Worm (Caenorhabditis elegans) whole organism, young adult: ENCODE results near the gene F56D3.1.
"Not testable (repeated sequence)": the region's sequence is repeated elsewhere in the genome, so short reads cannot be mapped to it uniquely, and the experiment has no call there.

Experiments
- B0019.2 ChIP-seq: fragments of 200-800 bp; sonication (Bioruptor generic); conservative IDR thresholded peaks from 2 replicates; pipeline ENCODE4 v1.3.6; 2022; ENCODE audit warnings: missing genetic modification reagents, missing genetic modification characterization, missing compliant biosample characterization
- C17E4.6 ChIP-seq: fragments of 200-800 bp; sonication (Bioruptor generic); IDR thresholded peaks from 2 replicates; pipeline ENCODE4 v1.3.6; 2022; ENCODE audit warnings: missing genetic modification reagents, missing genetic modification characterization, missing compliant biosample characterization
- D2030.7 ChIP-seq: fragments of 200-800 bp; sonication (Bioruptor generic); IDR thresholded peaks from 2 replicates; pipeline ENCODE4 v1.3.6; 2022; ENCODE audit warnings: missing genetic modification reagents, missing genetic modification characterization, missing compliant biosample characterization
- F33H1.4 ChIP-seq: fragments of 200-800 bp; sonication (Bioruptor generic); IDR thresholded peaks from 2 replicates; pipeline ENCODE4 v1.3.6; 2022; ENCODE audit warnings: missing genetic modification reagents, missing genetic modification characterization, missing compliant biosample characterization
- F57A8.1 ChIP-seq: fragments of 200-800 bp; sonication (Bioruptor generic); optimal IDR thresholded peaks from 2 replicates; lab custom pipeline; 2018; ENCODE audit warnings: mild to moderate bottlenecking, missing genetic modification characterization, moderate library complexity, missing compliant biosample characterization
- Y56A3A.18 ChIP-seq: fragments of 200-800 bp; sonication (Bioruptor generic); IDR thresholded peaks from 2 replicates; pipeline ENCODE4 v1.3.6; 2022; ENCODE audit warnings: missing genetic modification reagents, missing genetic modification characterization, missing compliant biosample characterization
- Y95B8A.8 ChIP-seq: fragments of 200-800 bp; sonication (Bioruptor generic); IDR thresholded peaks from 2 replicates; pipeline ENCODE4 v1.3.6; 2022; ENCODE audit warnings: missing genetic modification reagents, missing genetic modification characterization, missing compliant biosample characterization
- attf-3 ChIP-seq: fragments of 200-800 bp; sonication (Bioruptor generic); conservative IDR thresholded peaks from 2 replicates; pipeline ENCODE4 v1.3.6; 2022; ENCODE audit warnings: missing genetic modification reagents, missing genetic modification characterization, missing compliant biosample characterization
- attf-6 ChIP-seq: fragments of 200-800 bp; sonication (Bioruptor generic); IDR thresholded peaks from 2 replicates; pipeline ENCODE4 v1.3.6; 2022; ENCODE audit warnings: missing genetic modification reagents, missing genetic modification characterization, missing compliant biosample characterization
- bed-2 ChIP-seq: fragments of 200-800 bp; sonication (Bioruptor generic); IDR thresholded peaks from 2 replicates; pipeline ENCODE4 v1.3.6; 2022; ENCODE audit warnings: missing genetic modification reagents, missing genetic modification characterization, missing compliant biosample characterization
- cebp-1 ChIP-seq, 2 experiments: fragments of 200-800 bp in 1 of 2; sonication (Bioruptor generic) in 1 of 2; sonication (generic microtip) in 1 of 2; IDR thresholded peaks in 1 of 2; optimal IDR thresholded peaks in 1 of 2; 2 replicates each; pipeline versions ENCODE4 v1.3.6 to Lab custom; 2017 to 2022; ENCODE audit warnings: missing compliant biosample characterization in 2 of 2, missing genetic modification characterization in 2 of 2, mild to moderate bottlenecking in 1 of 2, missing genetic modification reagents in 1 of 2, moderate library complexity in 1 of 2
- ceh-100 ChIP-seq: fragments of 200-800 bp; sonication (Bioruptor generic); IDR thresholded peaks from 2 replicates; pipeline ENCODE4 v1.3.6; 2022; ENCODE audit warnings: missing genetic modification reagents, missing genetic modification characterization, missing compliant biosample characterization
- ceh-79 ChIP-seq: sonication (generic microtip); optimal IDR thresholded peaks from 2 replicates; lab custom pipeline; 2017; ENCODE audit warnings: mild to moderate bottlenecking, missing genetic modification characterization, missing compliant biosample characterization
- die-1 ChIP-seq: sonication (generic microtip); optimal IDR thresholded peaks from 2 replicates; lab custom pipeline; 2016; ENCODE audit warnings: missing genotype, mild to moderate bottlenecking, missing genetic modification characterization, missing compliant biosample characterization
- egl-18 ChIP-seq: fragments of 200-800 bp; sonication (Bioruptor generic); IDR thresholded peaks from 2 replicates; pipeline ENCODE4 v1.3.6; 2022; ENCODE audit warnings: missing genetic modification reagents, missing genetic modification characterization, missing compliant biosample characterization
- egl-44 ChIP-seq: fragments of 200-800 bp; sonication (Bioruptor generic); IDR thresholded peaks from 2 replicates; pipeline ENCODE4 v1.3.6; 2022; ENCODE audit warnings: missing genetic modification reagents, missing genetic modification characterization, missing compliant biosample characterization
- egrh-3 ChIP-seq: fragments of 200-800 bp; sonication (Bioruptor generic); IDR thresholded peaks from 2 replicates; pipeline ENCODE4 v1.3.6; 2022; ENCODE audit warnings: missing genetic modification reagents, missing genetic modification characterization, missing compliant biosample characterization
- fkh-3 ChIP-seq: sonication (generic microtip); optimal IDR thresholded peaks from 2 replicates; lab custom pipeline; 2016; ENCODE audit warnings: mild to moderate bottlenecking, missing genetic modification characterization, missing compliant biosample characterization
- gei-17 ChIP-seq: fragments of 200-800 bp; sonication (Bioruptor generic); optimal IDR thresholded peaks from 2 replicates; lab custom pipeline; 2018; ENCODE audit warnings: mild to moderate bottlenecking, missing genetic modification characterization, missing compliant biosample characterization
- hrde-1 ChIP-seq: sonication (generic microtip); optimal IDR thresholded peaks from 2 replicates; lab custom pipeline; 2016; ENCODE audit warnings: missing genetic modification characterization, mild to moderate bottlenecking, missing compliant biosample characterization, moderate library complexity, missing genotype, missing genetic modification reagents, borderline replicate concordance
- hsf-1 ChIP-seq: fragments of 200-800 bp; sonication (Bioruptor generic); IDR thresholded peaks from 2 replicates; pipeline ENCODE4 v1.3.6; 2022; ENCODE audit warnings: missing genetic modification reagents, missing genetic modification characterization, missing compliant biosample characterization
- lin-40 ChIP-seq: sonication (generic microtip); optimal IDR thresholded peaks from 2 replicates; lab custom pipeline; 2016; ENCODE audit warnings: missing genetic modification characterization, mild to moderate bottlenecking, missing compliant biosample characterization, missing genotype, missing genetic modification reagents
- lin-54 ChIP-seq: fragments of 200-800 bp; sonication (Bioruptor generic); optimal IDR thresholded peaks from 2 replicates; lab custom pipeline; 2018; ENCODE audit warnings: mild to moderate bottlenecking, missing genetic modification characterization, missing compliant biosample characterization
- mcd-1 ChIP-seq: fragments of 200-800 bp; sonication (Bioruptor generic); IDR thresholded peaks from 2 replicates; pipeline ENCODE4 v1.3.6; 2022; ENCODE audit warnings: missing genetic modification reagents, missing genetic modification characterization, missing compliant biosample characterization
- mxl-1 ChIP-seq: sonication (generic microtip); optimal IDR thresholded peaks from 2 replicates; lab custom pipeline; 2016; ENCODE audit warnings: missing genetic modification characterization, missing compliant biosample characterization
- nhr-120 ChIP-seq: fragments of 200-800 bp; sonication (Bioruptor generic); IDR thresholded peaks from 2 replicates; pipeline ENCODE4 v1.3.6; 2022; ENCODE audit warnings: missing genetic modification characterization, missing compliant biosample characterization
- rcor-1 ChIP-seq: fragments of 200-800 bp; sonication (Bioruptor generic); IDR thresholded peaks from 2 replicates; pipeline ENCODE4 v1.3.6; 2022; ENCODE audit warnings: missing genetic modification reagents, missing genetic modification characterization, missing compliant biosample characterization
- sdz-38 ChIP-seq: sonication (generic microtip); optimal IDR thresholded peaks from 2 replicates; lab custom pipeline; 2016; ENCODE audit warnings: missing genotype, missing genetic modification characterization, missing compliant biosample characterization
- sea-2 ChIP-seq: fragments of 200-800 bp; sonication (Bioruptor generic); IDR thresholded peaks from 2 replicates; pipeline ENCODE4 v1.3.6; 2022; ENCODE audit warnings: missing genetic modification characterization, missing compliant biosample characterization
- snpc-1.1 ChIP-seq: sonication (generic microtip); optimal IDR thresholded peaks from 2 replicates; lab custom pipeline; 2017; ENCODE audit warnings: missing genetic modification characterization, mild to moderate bottlenecking, missing compliant biosample characterization, antibody characterized with exemption, moderate library complexity, missing genotype, missing genetic modification reagents; ENCODE audit not compliant: insufficient read depth
- snpc-3.4 ChIP-seq: sonication (generic microtip); optimal IDR thresholded peaks from 2 replicates; lab custom pipeline; 2017; ENCODE audit warnings: missing genetic modification characterization, mild to moderate bottlenecking, missing compliant biosample characterization, antibody characterized with exemption, moderate library complexity, missing genotype, missing genetic modification reagents
- somi-1 ChIP-seq: fragments of 200-800 bp; sonication (Bioruptor generic); optimal IDR thresholded peaks from 2 replicates; lab custom pipeline; 2018; ENCODE audit warnings: mild to moderate bottlenecking, missing genetic modification characterization, missing compliant biosample characterization
- sptf-2 ChIP-seq: fragments of 200-800 bp; sonication (Bioruptor generic); optimal IDR thresholded peaks from 2 replicates; lab custom pipeline; 2018; ENCODE audit warnings: mild to moderate bottlenecking, missing genetic modification characterization, missing compliant biosample characterization
- unc-130 ChIP-seq: sonication (generic microtip); optimal IDR thresholded peaks from 2 replicates; lab custom pipeline; 2016; ENCODE audit warnings: missing genetic modification reagents, missing genetic modification characterization, missing compliant biosample characterization
- zfh-2 ChIP-seq: fragments of 200-800 bp; sonication (Bioruptor generic); conservative IDR thresholded peaks from 2 replicates; pipeline ENCODE4 v1.3.6; 2022; ENCODE audit warnings: missing genetic modification reagents, missing genetic modification characterization, missing compliant biosample characterization
- ztf-25 ChIP-seq: fragments of 200-800 bp; sonication (Bioruptor generic); IDR thresholded peaks from 2 replicates; pipeline ENCODE4 v1.3.6; 2022; ENCODE audit warnings: missing genetic modification reagents, missing genetic modification characterization, missing compliant biosample characterization
- ztf-3 ChIP-seq: fragments of 200-800 bp; sonication (Bioruptor generic); optimal IDR thresholded peaks from 2 replicates; lab custom pipeline; 2018; ENCODE audit warnings: mild to moderate bottlenecking, missing genetic modification characterization, missing compliant biosample characterization

Gene F56D3.1

DNA sequence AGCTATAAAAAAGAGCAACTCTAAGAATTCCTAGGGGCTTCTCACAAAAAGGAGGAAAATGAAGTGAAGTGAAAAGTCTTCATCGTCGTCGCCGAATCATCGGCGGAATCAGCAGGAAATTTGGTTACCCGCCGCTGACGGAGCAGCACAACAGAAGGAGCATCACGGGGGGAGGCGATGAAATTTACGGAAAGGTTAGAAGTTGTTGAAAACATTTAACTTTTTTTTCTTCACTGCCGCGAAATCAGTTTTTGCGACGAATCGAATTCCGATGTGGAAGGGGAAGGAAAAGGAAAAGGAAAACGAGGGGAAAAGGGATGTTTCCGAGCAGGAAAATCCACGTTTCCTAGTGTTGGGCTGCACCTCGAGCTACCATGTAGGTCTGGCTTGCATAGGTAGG is 12.8 kb upstream of the F56D3.1 start:
- TF ChIP-seq gei-17 = no peak
- TF ChIP-seq zfh-2 = peak; percentile 57

DNA sequence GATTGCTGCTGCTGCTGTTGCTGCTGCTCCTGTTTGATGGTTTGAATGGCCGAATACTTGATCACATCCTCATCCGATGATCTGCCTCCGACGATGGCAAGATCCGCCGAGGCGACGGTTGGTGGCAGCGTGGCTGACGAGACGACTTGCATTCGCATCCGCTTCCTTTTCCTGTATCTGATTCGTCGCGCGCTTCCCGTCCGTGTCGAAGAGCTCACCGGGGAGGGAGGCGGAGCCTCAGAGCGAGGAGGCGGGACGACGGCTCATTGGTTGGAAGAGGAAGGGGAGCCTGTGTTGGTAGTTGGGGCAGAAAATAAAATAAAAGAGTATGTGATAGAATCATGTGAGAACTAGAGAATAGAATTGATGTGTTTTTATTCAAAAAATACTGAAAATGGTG is 11.5 kb upstream of the F56D3.1 start:
- TF ChIP-seq F57A8.1 (no peak), lin-40 (no peak), zfh-2 (peak; percentile 93), somi-1 (GFP tag; lab: Kevin White, UChicago) (no peak), mxl-1 (tag; lab: Kevin White, UChicago) (no peak), hsf-1 (no peak), egrh-3 (GFP tag; lab: Robert Waterston, UW) (peak; percentile 80), unc-130 (no peak), sea-2 (no peak), attf-3 (GFP tag; lab: Robert Waterston, UW) (no peak), die-1 (tag; lab: Kevin White, UChicago) (no peak), hrde-1 (no peak), Y95B8A.8 (GFP tag; lab: Robert Waterston, UW) (no peak), sptf-2 (GFP tag; lab: Kevin White, UChicago) (no peak), Y56A3A.18 (GFP tag; lab: Robert Waterston, UW) (no peak), cebp-1 (GFP tag; IDR thresholded peaks at IDR 0.05; lab: Robert Waterston, UW) (no peak), cebp-1 (tag; optimal IDR thresholded peaks at IDR 0.05; lab: Kevin White, UChicago) (no peak), ztf-25 (no peak)

DNA sequence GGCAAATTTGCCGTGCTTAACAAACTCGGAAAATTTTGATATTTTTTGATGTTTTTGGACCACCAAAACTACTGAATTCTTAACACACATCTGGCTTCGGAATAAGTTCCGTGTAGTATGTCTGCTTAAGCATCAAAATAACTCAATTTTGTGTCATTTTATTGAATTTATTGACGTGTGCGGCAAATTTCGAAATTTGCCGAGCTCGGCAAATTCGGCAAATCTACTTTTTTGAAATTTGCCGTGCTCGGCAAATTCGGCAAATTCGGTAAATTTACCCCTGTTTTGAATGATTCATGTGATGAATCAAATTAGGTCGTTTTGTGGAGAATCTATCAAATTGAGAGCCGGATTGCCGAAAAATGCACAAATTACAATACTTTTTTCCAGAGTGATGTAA is 10.9 kb upstream of the F56D3.1 start, which contains the start of gene ast-1:
TSS of gene ast-1 (minus strand) at position 101 of the 400 bp plus-strand sequence.
- not testable (repeated sequence) for TF ChIP-seq rcor-1 (GFP tag; lab: Robert Waterston, UW); ztf-3 (GFP tag; lab: Kevin White, UChicago); nhr-120

DNA sequence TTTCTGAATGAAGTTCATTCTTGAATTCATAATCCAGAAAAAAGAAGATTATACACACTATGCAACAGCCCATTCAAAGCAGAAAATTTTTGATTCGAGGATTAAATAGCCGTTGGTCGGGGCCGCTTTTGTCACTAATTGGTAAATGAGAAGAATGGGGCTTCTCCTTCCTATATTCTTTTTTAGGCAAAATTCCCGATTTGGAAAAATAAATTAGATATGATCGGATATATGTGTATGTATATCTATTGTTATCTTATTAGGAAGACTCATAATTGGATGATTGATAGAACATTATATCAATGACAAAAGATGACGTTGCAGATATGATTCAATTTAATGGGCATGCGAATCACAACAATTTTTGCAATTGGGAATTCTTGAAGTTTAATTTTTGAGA is 4.1 kb downstream of the F56D3.1 start:
- TF ChIP-seq mcd-1 (GFP tag; lab: Robert Waterston, UW) (no peak), F33H1.4 (no peak), attf-6 (GFP tag; lab: Robert Waterston, UW) (no peak), B0019.2 (GFP tag; lab: Robert Waterston, UW) (no peak), egl-44 (GFP tag; lab: Robert Waterston, UW) (no peak), lin-54 (GFP tag; lab: Kevin White, UChicago) (no peak), egl-18 (GFP tag; lab: Robert Waterston, UW) (no peak), bed-2 (GFP tag; lab: Robert Waterston, UW) (no peak), snpc-3.4 (no peak), D2030.7 (GFP tag; lab: Robert Waterston, UW) (no peak), ceh-79 (no peak), snpc-1.1 (tag; lab: Kevin White, UChicago) (no peak), fkh-3 (tag; lab: Kevin White, UChicago) (no peak), ceh-100 (GFP tag; lab: Robert Waterston, UW) (no peak), C17E4.6 (GFP tag; lab: Robert Waterston, UW) (no peak), sdz-38 (tag; lab: Kevin White, UChicago) (no peak)
